Fruit fly (Drosophila melanogaster) whole organism, embryonic: Measurements from ENCODE around the gene FIG4.

Experiments
- Aef1 ChIP-seq: fragments of 200-800 bp; sonication (Bioruptor generic); IDR thresholded peaks from 3 replicates; pipeline ENCODE4 v1.3.6; 2022; ENCODE audit warnings: missing biosample characterization, missing genetic modification characterization
- Blimp-1 ChIP-seq: fragments of 200-800 bp; sonication (Bioruptor generic); optimal IDR thresholded peaks from 3 replicates; lab custom pipeline; 2018; ENCODE audit warnings: missing biosample characterization, missing genetic modification characterization, mild to moderate bottlenecking, moderate library complexity, missing genetic modification reagents
- CG10366 ChIP-seq: fragments of 200-800 bp; sonication (Bioruptor generic); IDR thresholded peaks from 2 replicates; pipeline ENCODE4 v1.3.6; 2022; ENCODE audit warnings: missing biosample characterization, missing genetic modification characterization
- CG11398 ChIP-seq: fragments of 200-800 bp; sonication (Bioruptor generic); optimal IDR thresholded peaks from 2 replicates; lab custom pipeline; 2016; ENCODE audit warnings: missing biosample characterization, missing genetic modification characterization
- CG11696 ChIP-seq: fragments of 200-800 bp; sonication (Bioruptor generic); IDR thresholded peaks from 2 replicates; pipeline ENCODE4 v1.3.6; 2022; ENCODE audit warnings: missing biosample characterization, missing genetic modification characterization
- CG13123 ChIP-seq: fragments of 200-800 bp; sonication (Bioruptor generic); optimal IDR thresholded peaks from 2 replicates; lab custom pipeline; 2016; ENCODE audit warnings: missing biosample characterization, missing genetic modification characterization
- CG14014 ChIP-seq: fragments of 200-800 bp; sonication (Bioruptor generic); IDR thresholded peaks from 2 replicates; pipeline ENCODE4 v1.3.6; 2022; ENCODE audit warnings: missing biosample characterization, missing genetic modification characterization
- CG14441 ChIP-seq: fragments of 200-800 bp; sonication (Bioruptor generic); IDR thresholded peaks from 2 replicates; pipeline ENCODE4 v1.3.6; 2022; ENCODE audit warnings: missing biosample characterization, missing genetic modification characterization
- CG15269 ChIP-seq: fragments of 200-800 bp; sonication (Bioruptor generic); optimal IDR thresholded peaks from 2 replicates; lab custom pipeline; 2018; ENCODE audit warnings: missing biosample characterization, mild to moderate bottlenecking, missing genetic modification characterization, moderate library complexity
- CG1529 ChIP-seq: fragments of 200-800 bp; sonication (Bioruptor generic); optimal IDR thresholded peaks from 3 replicates; lab custom pipeline; 2018; ENCODE audit warnings: missing biosample characterization, missing genetic modification characterization
- CG17359 ChIP-seq: fragments of 200-800 bp; sonication (Bioruptor generic); optimal IDR thresholded peaks from 3 replicates; lab custom pipeline; 2018; ENCODE audit warnings: missing biosample characterization, mild to moderate bottlenecking, missing genetic modification characterization, moderate library complexity
- CG17385 ChIP-seq: fragments of 200-800 bp; sonication (Bioruptor generic); optimal IDR thresholded peaks from 3 replicates; lab custom pipeline; 2018; ENCODE audit warnings: missing biosample characterization, mild to moderate bottlenecking, missing genetic modification characterization
- CG17912 ChIP-seq: fragments of 200-800 bp; sonication (Bioruptor generic); optimal IDR thresholded peaks from 2 replicates; lab custom pipeline; 2018; ENCODE audit warnings: missing biosample characterization, mild to moderate bottlenecking, missing genetic modification characterization
- CG2199 ChIP-seq: fragments of 200-800 bp; sonication (Bioruptor generic); IDR thresholded peaks from 3 replicates; pipeline ENCODE4 v1.3.6; 2022; ENCODE audit warnings: missing biosample characterization, missing genetic modification characterization
- CG30403 ChIP-seq: fragments of 200-800 bp; sonication (Bioruptor generic); optimal IDR thresholded peaks from 3 replicates; lab custom pipeline; 2016; ENCODE audit warnings: missing biosample characterization, missing genetic modification characterization
- CG3065 ChIP-seq: fragments of 200-800 bp; sonication (Bioruptor generic); optimal IDR thresholded peaks from 2 replicates; lab custom pipeline; 2016; ENCODE audit warnings: missing biosample characterization, missing genetic modification characterization
- CG3281 ChIP-seq: fragments of 200-800 bp; sonication (Bioruptor generic); optimal IDR thresholded peaks from 3 replicates; lab custom pipeline; 2017; ENCODE audit warnings: missing biosample characterization, mild to moderate bottlenecking, missing genetic modification characterization
- CG6813 ChIP-seq: fragments of 200-800 bp; sonication (Bioruptor generic); optimal IDR thresholded peaks from 2 replicates; lab custom pipeline; 2017; ENCODE audit warnings: missing biosample characterization, missing genetic modification characterization, mild to moderate bottlenecking, moderate library complexity, missing genetic modification reagents
- CG7372 ChIP-seq: fragments of 200-800 bp; sonication (Bioruptor generic); IDR thresholded peaks from 2 replicates; pipeline ENCODE4 v1.3.6; 2022; ENCODE audit warnings: missing biosample characterization, missing genetic modification characterization
- CG9609 ChIP-seq: fragments of 200-800 bp; sonication (Bioruptor generic); optimal IDR thresholded peaks from 3 replicates; lab custom pipeline; 2016; ENCODE audit warnings: missing biosample characterization, missing genetic modification characterization
- CG9797 ChIP-seq: fragments of 200-800 bp; sonication (Bioruptor generic); optimal IDR thresholded peaks from 3 replicates; lab custom pipeline; 2018; ENCODE audit warnings: missing biosample characterization, mild to moderate bottlenecking, missing genetic modification characterization
- GATAe ChIP-seq: fragments of 200-800 bp; sonication (Bioruptor generic); conservative IDR thresholded peaks from 2 replicates; pipeline ENCODE4 v1.3.6; 2022; ENCODE audit warnings: missing biosample characterization, missing genetic modification characterization
- HLH54F ChIP-seq: fragments of 200-800 bp; sonication (Bioruptor generic); optimal IDR thresholded peaks from 3 replicates; lab custom pipeline; 2016; ENCODE audit warnings: missing biosample characterization, missing genetic modification characterization
- HLHmδ ChIP-seq: fragments of 200-800 bp; sonication (Bioruptor generic); optimal IDR thresholded peaks from 2 replicates; lab custom pipeline; 2018; ENCODE audit warnings: missing biosample characterization, mild to moderate bottlenecking, missing genetic modification characterization, moderate library complexity
- Lim3 ChIP-seq: fragments of 200-800 bp; sonication (Bioruptor generic); IDR thresholded peaks from 2 replicates; pipeline ENCODE4 v1.3.6; 2022; ENCODE audit warnings: missing biosample characterization, missing genetic modification characterization
- Ravus ChIP-seq: fragments of 200-800 bp; sonication (Bioruptor generic); IDR thresholded peaks from 2 replicates; pipeline ENCODE4 v1.3.6; 2022; ENCODE audit warnings: missing biosample characterization, missing genetic modification characterization
- Taf1 ChIP-seq: fragments of 200-800 bp; sonication (Bioruptor generic); IDR thresholded peaks from 2 replicates; pipeline ENCODE4 v1.3.6; 2022; ENCODE audit warnings: missing biosample characterization, missing genetic modification characterization
- abd-A ChIP-seq: fragments of 200-800 bp; sonication (Bioruptor generic); optimal IDR thresholded peaks from 3 replicates; lab custom pipeline; 2019; ENCODE audit warnings: missing biosample characterization, mild to moderate bottlenecking, missing genetic modification characterization, moderate library complexity
- bab2 ChIP-seq: fragments of 200-800 bp; sonication (Bioruptor generic); optimal IDR thresholded peaks from 2 replicates; lab custom pipeline; 2016; ENCODE audit warnings: missing biosample characterization, missing genetic modification characterization
- bowl ChIP-seq: fragments of 200-800 bp; sonication (Bioruptor generic); IDR thresholded peaks from 2 replicates; pipeline ENCODE4 v1.3.6; 2022; ENCODE audit warnings: missing biosample characterization, missing genetic modification characterization
- bsh ChIP-seq, 2 experiments: fragments of 200-800 bp; sonication (Bioruptor generic); optimal IDR thresholded peaks; 2 replicates each; lab custom pipeline; 2017 to 2018; ENCODE audit warnings: mild to moderate bottlenecking in 2 of 2, missing biosample characterization in 2 of 2, missing genetic modification characterization in 2 of 2, moderate library complexity in 1 of 2
- dati ChIP-seq: fragments of 200-800 bp; sonication (Bioruptor generic); IDR thresholded peaks from 2 replicates; pipeline ENCODE4 v1.3.6; 2022; ENCODE audit warnings: missing biosample characterization, missing genetic modification characterization
- disco-r ChIP-seq: fragments of 200-800 bp; sonication (Bioruptor generic); optimal IDR thresholded peaks from 2 replicates; lab custom pipeline; 2016; ENCODE audit warnings: missing biosample characterization, missing genetic modification characterization
- dpn ChIP-seq, 2 experiments: fragments of 200-800 bp; sonication (Bioruptor generic); optimal IDR thresholded peaks; 3 replicates each; lab custom pipeline; 2016; ENCODE audit warnings: missing biosample characterization in 2 of 2, missing genetic modification characterization in 2 of 2
- dysf ChIP-seq: fragments of 200-800 bp; sonication (Bioruptor generic); IDR thresholded peaks from 3 replicates; pipeline ENCODE4 v1.3.6; 2022; ENCODE audit warnings: missing biosample characterization, missing genetic modification characterization
- exex ChIP-seq: fragments of 200-800 bp; sonication (Bioruptor generic); optimal IDR thresholded peaks from 4 replicates; lab custom pipeline; 2018; ENCODE audit warnings: missing biosample characterization, mild to moderate bottlenecking, missing genetic modification characterization, moderate library complexity
- fd102C ChIP-seq: fragments of 200-800 bp; sonication (Bioruptor generic); optimal IDR thresholded peaks from 2 replicates; lab custom pipeline; 2018; ENCODE audit warnings: missing biosample characterization, mild to moderate bottlenecking, missing genetic modification characterization, moderate library complexity
- gce ChIP-seq: fragments of 200-800 bp; sonication (Bioruptor generic); IDR thresholded peaks from 3 replicates; pipeline ENCODE4 v1.3.6; 2022; ENCODE audit warnings: missing biosample characterization, missing genetic modification characterization
- ind ChIP-seq: fragments of 200-800 bp; sonication (Bioruptor generic); optimal IDR thresholded peaks from 3 replicates; lab custom pipeline; 2016; ENCODE audit warnings: missing biosample characterization, missing genetic modification characterization
- insv ChIP-seq, 2 experiments: fragments of 200-800 bp; sonication (Bioruptor generic); optimal IDR thresholded peaks; 3 replicates each; lab custom pipeline; 2016 to 2018; ENCODE audit warnings: missing biosample characterization in 2 of 2, missing genetic modification characterization in 2 of 2
- maf-S ChIP-seq: fragments of 200-800 bp; sonication (Bioruptor generic); optimal IDR thresholded peaks from 2 replicates; lab custom pipeline; 2016; ENCODE audit warnings: missing biosample characterization, missing genetic modification characterization
- oc ChIP-seq: fragments of 200-800 bp; sonication (Bioruptor generic); optimal IDR thresholded peaks from 2 replicates; lab custom pipeline; 2018; ENCODE audit warnings: missing biosample characterization, mild to moderate bottlenecking, missing genetic modification characterization, moderate library complexity
- onecut ChIP-seq: fragments of 200-800 bp; sonication (Bioruptor generic); IDR thresholded peaks from 2 replicates; pipeline ENCODE4 v1.3.6; 2022; ENCODE audit warnings: missing biosample characterization, missing genetic modification characterization
- prd ChIP-seq, 3 experiments: fragments of >200 bp in 2 of 3; fragments of 200-800 bp in 1 of 3; sonication (Bioruptor generic) in 1 of 3; optimal IDR thresholded peaks in 2 of 3; IDR thresholded peaks in 1 of 3; 2 replicates in 2 of 3; 3 replicates in 1 of 3; pipeline versions ENCODE4 v1.3.6 to Lab custom; 2017 to 2022; ENCODE audit warnings: missing biosample characterization in 1 of 3, missing genetic modification characterization in 1 of 3
- sc ChIP-seq, 3 experiments: fragments of >200 bp in 2 of 3; fragments of 200-800 bp in 1 of 3; sonication (Bioruptor generic) in 1 of 3; optimal IDR thresholded peaks; 2 replicates in 2 of 3; 3 replicates in 1 of 3; lab custom pipeline; 2017; ENCODE audit warnings: mild to moderate bottlenecking in 1 of 3, missing biosample characterization in 1 of 3, missing genetic modification characterization in 1 of 3, missing genetic modification reagents in 1 of 3
- sens-2 ChIP-seq: fragments of 200-800 bp; sonication (Bioruptor generic); IDR thresholded peaks from 2 replicates; pipeline ENCODE4 v1.3.6; 2022; ENCODE audit warnings: missing biosample characterization, missing genetic modification characterization
- toy ChIP-seq: fragments of 200-800 bp; sonication (Bioruptor generic); IDR thresholded peaks from 2 replicates; pipeline ENCODE4 v1.3.6; 2022; ENCODE audit warnings: missing biosample characterization, missing genetic modification characterization
- ttk ChIP-seq: fragments of 200-800 bp; sonication (Bioruptor generic); IDR thresholded peaks from 2 replicates; pipeline ENCODE4 v2.1.2; 2022; ENCODE audit warnings: missing biosample characterization, missing genetic modification characterization
- unpg ChIP-seq: fragments of 200-800 bp; sonication (Bioruptor generic); optimal IDR thresholded peaks from 3 replicates; lab custom pipeline; 2018; ENCODE audit warnings: missing biosample characterization, mild to moderate bottlenecking, missing genetic modification characterization, moderate library complexity
- wor ChIP-seq: fragments of 200-800 bp; sonication (Bioruptor generic); IDR thresholded peaks from 2 replicates; pipeline ENCODE4 v1.3.6; 2022; ENCODE audit warnings: missing biosample characterization, missing genetic modification characterization
- zfh2 ChIP-seq: fragments of 200-800 bp; sonication (Bioruptor generic); optimal IDR thresholded peaks from 2 replicates; lab custom pipeline; 2016; ENCODE audit warnings: missing biosample characterization, missing genetic modification characterization

The FIG4 gene

DNA sequence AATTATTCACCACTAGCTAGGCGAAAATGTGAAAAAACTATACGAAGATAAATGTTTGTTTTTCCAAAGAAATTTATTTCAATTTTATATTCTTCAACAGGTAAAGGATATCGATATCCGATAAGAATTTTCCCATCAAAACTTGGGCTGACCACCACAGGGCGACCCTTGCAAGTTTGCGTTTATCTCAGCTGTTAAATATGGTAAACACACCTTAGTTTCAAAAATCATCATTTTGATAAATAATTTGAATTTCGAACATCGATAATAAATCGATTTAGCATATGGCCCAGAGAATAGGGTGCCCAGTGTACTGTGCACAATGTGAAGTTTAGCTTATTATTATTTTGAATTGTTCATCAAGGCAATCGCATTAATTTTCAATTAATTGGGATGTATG lies 1.7 kb upstream of the FIG4 start, which contains the start of the genes CG15443 and Paris (continued):
- TF ChIP-seq ttk (GFP tag; lab: Robert Waterston, UW) (no peak), insv (GFP tag; optimal IDR thresholded peaks at IDR 0.05; lab: Kevin White, UChicago) (no peak), dati (GFP tag; lab: Robert Waterston, UW) (no peak), CG6813 (no peak), CG11696 (GFP tag; lab: Robert Waterston, UW) (no peak), CG9797 (GFP tag; lab: Kevin White, UChicago) (no peak), bab2 (no peak), CG11398 (no peak), sens-2 (GFP tag; lab: Robert Waterston, UW) (no peak), prd (optimal IDR thresholded peaks at IDR 0.05; lab: Kevin White, UChicago) (no peak), prd (GFP tag; IDR thresholded peaks at IDR 0.05; lab: Robert Waterston, UW) (no peak), Aef1 (GFP tag; lab: Robert Waterston, UW) (no peak), Taf1 (GFP tag; lab: Robert Waterston, UW) (no peak), Ravus (no peak), CG9609 (no peak), CG17385 (GFP tag; lab: Kevin White, UChicago) (peak; percentile 14), gce (GFP tag; lab: Robert Waterston, UW) (no peak), abd-A (tag; lab: Kevin White, UChicago) (no peak), HLH54F (GFP tag; lab: Kevin White, UChicago) (no peak), HLHmδ (no peak), zfh2 (no peak), CG30403 (GFP tag; lab: Kevin White, UChicago) (no peak), dpn (GFP tag; optimal IDR thresholded peaks at IDR 0.05; lab: Kevin White, UChicago) (no peak), Blimp-1 (GFP tag; lab: Kevin White, UChicago) (no peak), CG3065 (GFP tag; lab: Kevin White, UChicago) (no peak), toy (GFP tag; lab: Robert Waterston, UW) (no peak), ind (no peak), CG3281 (GFP tag; lab: Kevin White, UChicago) (peak; percentile 10), CG17359 (peak; percentile 28), disco-r (no peak), bsh (GFP tag; optimal IDR thresholded peaks at IDR 0.05; lab: Kevin White, UChicago) (no peak), CG2199 (0 out of 3 replicates have a peak, but pooled peaks have one; percentile 33), CG13123 (GFP tag; lab: Kevin White, UChicago) (no peak), dysf (GFP tag; lab: Robert Waterston, UW) (no peak), CG7372 (GFP tag; lab: Robert Waterston, UW) (no peak), CG1529 (no peak), bowl (GFP tag; lab: Robert Waterston, UW) (no peak), wor (GFP tag; lab: Robert Waterston, UW) (no peak), CG10366 (GFP tag; lab: Robert Waterston, UW) (no peak), CG17912 (GFP tag; lab: Kevin White, UChicago) (no peak), CG15269 (tag; lab: Kevin White, UChicago) (no peak), CG14014 (GFP tag; lab: Robert Waterston, UW) (no peak), CG14441 (GFP tag; lab: Robert Waterston, UW) (no peak), Lim3 (GFP tag; lab: Robert Waterston, UW) (no peak), exex (tag; lab: Kevin White, UChicago) (no peak), onecut (GFP tag; lab: Robert Waterston, UW) (0 out of 2 replicates have a peak, but pooled peaks have one; percentile 31), GATAe (GFP tag; lab: Robert Waterston, UW) (no peak), maf-S (GFP tag; lab: Kevin White, UChicago) (no peak), fd102C (GFP tag; lab: Kevin White, UChicago) (no peak), oc (tag; lab: Kevin White, UChicago) (no peak), sc (optimal IDR thresholded peaks at IDR 0.05; lab: Kevin White, UChicago) (no peak), sc (GFP tag; optimal IDR thresholded peaks at IDR 0.05; lab: Kevin White, UChicago) (no peak), unpg (GFP tag; lab: Kevin White, UChicago) (no peak)
